Worm (Caenorhabditis elegans): ENCODE data around the gene F59B10.5.

F59B10.5 gene

ce11 chrII:10504729-10505128 lies 18.8 kb downstream of the F59B10.5 start (continued):
- no peak for TF ChIP-seq ztf-1 (GFP tag; conservative IDR thresholded peaks at IDR 0.05)

- TF ChIP-seq nhr-6 (tag; optimal IDR thresholded peaks at IDR 0.05) (no peak), lin-13 (GFP tag; optimal IDR thresholded peaks at IDR 0.05) (peak; percentile 72), mdl-1 (tag; optimal IDR thresholded peaks at IDR 0.05) (peak; percentile 64 to 85), nhr-12 (tag; optimal IDR thresholded peaks at IDR 0.05) (no peak), mab-5 (tag; optimal IDR thresholded peaks at IDR 0.05) (peak; percentile 37), elt-3 (tag; optimal IDR thresholded peaks at IDR 0.05) (no peak), ZK546.5 (tag; optimal IDR thresholded peaks at IDR 0.05) (no peak), sma-9 (GFP tag; optimal IDR thresholded peaks at IDR 0.05) (peak; percentile 93), sma-9 (tag; optimal IDR thresholded peaks at IDR 0.05) (no peak), nhr-25 (tag; optimal IDR thresholded peaks at IDR 0.05) (peak; percentile 63), lin-11 (tag; optimal IDR thresholded peaks at IDR 0.05) (peak; percentile 86), zag-1 (tag; optimal IDR thresholded peaks at IDR 0.05) (peak; percentile 93), F13H6.1 (tag; optimal IDR thresholded peaks at IDR 0.05) (peak; percentile 97), egl-27 (tag; optimal IDR thresholded peaks at IDR 0.05) (peak; percentile 86), fos-1 (tag; optimal IDR thresholded peaks at IDR 0.05) (peak; percentile 84), snpc-4 (tag; optimal IDR thresholded peaks at IDR 0.05) (peak; percentile 25), ztf-4 (tag; optimal IDR thresholded peaks at IDR 0.05) (peak; percentile 63), unc-55 (GFP tag; optimal IDR thresholded peaks at IDR 0.05) (peak; percentile 80), ceh-16 (tag; optimal IDR thresholded peaks at IDR 0.05) (peak; percentile 74), sma-3 (GFP tag; optimal IDR thresholded peaks at IDR 0.05) (peak; percentile 85), Y55F3AM.14 (GFP tag; optimal IDR thresholded peaks at IDR 0.05) (peak; percentile 84), crh-2 (tag; optimal IDR thresholded peaks at IDR 0.05) (peak; percentile 84), sem-4 (tag; optimal IDR thresholded peaks at IDR 0.05) (peak; percentile 79), nhr-21 (tag; optimal IDR thresholded peaks at IDR 0.05) (peak; percentile 82), elt-1 (tag; optimal IDR thresholded peaks at IDR 0.05) (peak; percentile 28), nhr-129 (tag; optimal IDR thresholded peaks at IDR 0.05) (peak; percentile 84), ama-1 (optimal IDR thresholded peaks at IDR 0.05) (no peak), ceh-82 (tag; optimal IDR thresholded peaks at IDR 0.05) (no peak), lsy-2 (tag; optimal IDR thresholded peaks at IDR 0.05) (peak; percentile 39 to 81), blmp-1 (tag; optimal IDR thresholded peaks at IDR 0.05; ENCODE audit: insufficient read depth) (peak; percentile 50), gmeb-1 (tag; optimal IDR thresholded peaks at IDR 0.05) (peak; percentile 71), peb-1 (tag; optimal IDR thresholded peaks at IDR 0.05) (peak; percentile 92), C34F6.9 (tag; optimal IDR thresholded peaks at IDR 0.05) (peak; percentile 85), nhr-11 (tag; optimal IDR thresholded peaks at IDR 0.05) (no peak)
These were observed 20.9 kb downstream of the F59B10.5 start, which contains the start of gene myrf-1 for ce11 chrII:10502491-10503063. Gene myrf-1 (minus strand): TSS chrII:10502541.

- TF ChIP-seq sma-9 (GFP tag; optimal IDR thresholded peaks at IDR 0.05) (peak; percentile 82), sma-9 (tag; optimal IDR thresholded peaks at IDR 0.05) (no peak), nhr-25 (tag; optimal IDR thresholded peaks at IDR 0.05) (peak; percentile 52), C34F6.9 (tag; optimal IDR thresholded peaks at IDR 0.05) (peak; percentile 60), ceh-16 (tag; optimal IDR thresholded peaks at IDR 0.05) (peak; percentile 44), unc-55 (GFP tag; optimal IDR thresholded peaks at IDR 0.05) (no peak), gmeb-1 (tag; optimal IDR thresholded peaks at IDR 0.05) (no peak), F13H6.1 (tag; optimal IDR thresholded peaks at IDR 0.05) (peak; percentile 89), nhr-23 (tag; optimal IDR thresholded peaks at IDR 0.05) (no peak), nhr-77 (tag; optimal IDR thresholded peaks at IDR 0.05) (peak; percentile 3), sma-3 (GFP tag; optimal IDR thresholded peaks at IDR 0.05) (peak; percentile 59), mab-5 (tag; optimal IDR thresholded peaks at IDR 0.05) (no peak), Y55F3AM.14 (GFP tag; optimal IDR thresholded peaks at IDR 0.05) (no peak), nhr-10 (tag; optimal IDR thresholded peaks at IDR 0.05) (no peak), ztf-1 (GFP tag; conservative IDR thresholded peaks at IDR 0.05) (no peak), ZK546.5 (tag; optimal IDR thresholded peaks at IDR 0.05) (no peak), egl-27 (tag; optimal IDR thresholded peaks at IDR 0.05) (peak; percentile 38), elt-1 (tag; optimal IDR thresholded peaks at IDR 0.05) (no peak), snpc-4 (tag; optimal IDR thresholded peaks at IDR 0.05) (no peak), nhr-12 (tag; optimal IDR thresholded peaks at IDR 0.05) (no peak), dmd-4 (tag; optimal IDR thresholded peaks at IDR 0.05) (no peak), nhr-11 (tag; optimal IDR thresholded peaks at IDR 0.05) (no peak), lin-39 (tag; optimal IDR thresholded peaks at IDR 0.05) (no peak), peb-1 (tag; optimal IDR thresholded peaks at IDR 0.05) (no peak), zag-1 (tag; optimal IDR thresholded peaks at IDR 0.05) (peak; percentile 51), mdl-1 (tag; optimal IDR thresholded peaks at IDR 0.05) (peak; percentile 49 to 69), mbf-1 (tag; optimal IDR thresholded peaks at IDR 0.05) (no peak), crh-2 (tag; optimal IDR thresholded peaks at IDR 0.05) (peak; percentile 51), ztf-4 (tag; optimal IDR thresholded peaks at IDR 0.05) (no peak), aly-2 (tag; optimal IDR thresholded peaks at IDR 0.05) (no peak), skn-1 (tag; optimal IDR thresholded peaks at IDR 0.05) (no peak), lsy-2 (tag; optimal IDR thresholded peaks at IDR 0.05) (peak in 1 of 2 experiments; percentile 73), nhr-21 (tag; optimal IDR thresholded peaks at IDR 0.05) (peak; percentile 75), fos-1 (tag; optimal IDR thresholded peaks at IDR 0.05) (peak; percentile 83), ztf-11 (tag; optimal IDR thresholded peaks at IDR 0.05) (no peak), R02D3.7 (tag; optimal IDR thresholded peaks at IDR 0.05) (no peak), nhr-6 (tag; optimal IDR thresholded peaks at IDR 0.05) (no peak), nhr-129 (tag; optimal IDR thresholded peaks at IDR 0.05) (peak; percentile 66), nhr-237 (tag; optimal IDR thresholded peaks at IDR 0.05) (no peak), elt-3 (tag; optimal IDR thresholded peaks at IDR 0.05) (no peak)
These were observed 21.9 kb downstream of the F59B10.5 start for ce11 chrII:10501578-10501977.

Measured in whole organism, L2 larva.